Worm (Caenorhabditis elegans) whole organism, mixed stage, embryonic: Measurements from ENCODE around the gene shl-1.

Experiments used
- M03D4.4 ChIP-seq: sonication (generic microtip); optimal IDR thresholded peaks from 2 replicates; lab custom pipeline; 2017; ENCODE audit warnings: mild to moderate bottlenecking, missing genetic modification characterization, missing compliant biosample characterization
- blmp-1 ChIP-seq: fragments of 150-350 bp; optimal IDR thresholded peaks from 2 replicates; lab custom pipeline; 2014; ENCODE audit warnings: missing biosample characterization, missing genetic modification characterization
- ceh-39 ChIP-seq: fragments of 150-350 bp; optimal IDR thresholded peaks from 2 replicates; lab custom pipeline; 2014; ENCODE audit warnings: missing biosample characterization, missing genetic modification characterization
- ceh-43 ChIP-seq: fragments of 200-800 bp; sonication (Bioruptor generic); optimal IDR thresholded peaks from 2 replicates; lab custom pipeline; 2018; ENCODE audit warnings: mild to moderate bottlenecking, missing genetic modification characterization, moderate library complexity, missing compliant biosample characterization
- ceh-83 ChIP-seq: fragments of 200-800 bp; sonication (Bioruptor generic); optimal IDR thresholded peaks from 2 replicates; lab custom pipeline; 2018; ENCODE audit warnings: mild to moderate bottlenecking, missing genetic modification characterization, missing compliant biosample characterization
- ces-1 ChIP-seq: fragments of 150-350 bp; optimal IDR thresholded peaks from 2 replicates; lab custom pipeline; 2014; ENCODE audit warnings: missing biosample characterization, missing genetic modification reagents, missing genetic modification characterization
- cnd-1 ChIP-seq: fragments of 200-800 bp; sonication (Bioruptor generic); optimal IDR thresholded peaks from 2 replicates; lab custom pipeline; 2018; ENCODE audit warnings: mild to moderate bottlenecking, missing genetic modification characterization, missing compliant biosample characterization
- drap-1 ChIP-seq: fragments of 200-800 bp; sonication (Bioruptor generic); optimal IDR thresholded peaks from 3 replicates; lab custom pipeline; 2018; ENCODE audit warnings: mild to moderate bottlenecking, missing genetic modification characterization, missing compliant biosample characterization
- elt-3 ChIP-seq: fragments of 150-350 bp; optimal IDR thresholded peaks from 2 replicates; lab custom pipeline; 2014; ENCODE audit warnings: missing biosample characterization, missing genetic modification characterization
- flh-1 ChIP-seq: fragments of 200-800 bp; sonication (Bioruptor generic); optimal IDR thresholded peaks from 2 replicates; lab custom pipeline; 2018; ENCODE audit warnings: mild to moderate bottlenecking, missing genetic modification characterization, moderate library complexity, missing compliant biosample characterization
- ham-2 ChIP-seq: fragments of 200-800 bp; sonication (Bioruptor generic); optimal IDR thresholded peaks from 2 replicates; lab custom pipeline; 2018; ENCODE audit warnings: mild to moderate bottlenecking, missing genetic modification characterization, missing compliant biosample characterization
- hlh-1 ChIP-seq: fragments of 150-350 bp; optimal IDR thresholded peaks from 2 replicates; lab custom pipeline; 2014; ENCODE audit warnings: missing biosample characterization, missing genetic modification reagents, missing genetic modification characterization
- lin-13 ChIP-seq: fragments of 150-350 bp; optimal IDR thresholded peaks from 2 replicates; lab custom pipeline; 2014; ENCODE audit warnings: missing biosample characterization, missing genetic modification characterization
- lin-32 ChIP-seq: fragments of 200-800 bp; sonication (Bioruptor generic); optimal IDR thresholded peaks from 2 replicates; lab custom pipeline; 2018; ENCODE audit warnings: mild to moderate bottlenecking, missing genetic modification characterization, missing compliant biosample characterization
- lsy-2 ChIP-seq: fragments of 150-350 bp; optimal IDR thresholded peaks from 2 replicates; lab custom pipeline; 2014; ENCODE audit warnings: missing biosample characterization, missing genetic modification characterization
- mab-5 ChIP-seq: fragments of 150-350 bp; optimal IDR thresholded peaks from 2 replicates; lab custom pipeline; 2014; ENCODE audit warnings: missing biosample characterization, missing genetic modification characterization
- mep-1 ChIP-seq: fragments of 150-350 bp; optimal IDR thresholded peaks from 2 replicates; lab custom pipeline; 2017; ENCODE audit warnings: missing biosample characterization, missing genetic modification reagents, missing genetic modification characterization, inconsistent platforms
- mls-2 ChIP-seq: sonication (generic microtip); optimal IDR thresholded peaks from 2 replicates; lab custom pipeline; 2016; ENCODE audit warnings: mild to moderate bottlenecking, missing genetic modification characterization, moderate library complexity, missing compliant biosample characterization
- nhr-12 ChIP-seq: fragments of 150-350 bp; optimal IDR thresholded peaks from 2 replicates; lab custom pipeline; 2014; ENCODE audit warnings: missing biosample characterization, missing genetic modification characterization
- nhr-2 ChIP-seq: fragments of 150-350 bp; optimal IDR thresholded peaks from 2 replicates; lab custom pipeline; 2014; ENCODE audit warnings: missing biosample characterization, missing genetic modification characterization
- nhr-237 ChIP-seq: fragments of 150-350 bp; optimal IDR thresholded peaks from 2 replicates; lab custom pipeline; 2014; ENCODE audit warnings: missing biosample characterization, missing genetic modification characterization
- nhr-76 ChIP-seq: sonication (generic microtip); optimal IDR thresholded peaks from 2 replicates; lab custom pipeline; 2017; ENCODE audit warnings: missing biosample characterization, missing genetic modification characterization
- pha-4 ChIP-seq: fragments of 150-350 bp; optimal IDR thresholded peaks from 2 replicates; lab custom pipeline; 2018; ENCODE audit warnings: missing biosample characterization, missing genetic modification reagents, missing genetic modification characterization
- sem-2 ChIP-seq: fragments of 200-800 bp; sonication (Bioruptor generic); optimal IDR thresholded peaks from 2 replicates; lab custom pipeline; 2018; ENCODE audit warnings: mild to moderate bottlenecking, missing genetic modification characterization, missing compliant biosample characterization
- snpc-4 ChIP-seq: fragments of 150-350 bp; optimal IDR thresholded peaks from 2 replicates; lab custom pipeline; 2014; ENCODE audit warnings: missing biosample characterization, missing genetic modification characterization
- sptf-1 ChIP-seq: sonication (generic microtip); optimal IDR thresholded peaks from 2 replicates; lab custom pipeline; 2017; ENCODE audit warnings: mild to moderate bottlenecking, missing genetic modification characterization, moderate library complexity, missing compliant biosample characterization
- tbx-8 ChIP-seq: fragments of 200-800 bp; sonication (Bioruptor generic); optimal IDR thresholded peaks from 2 replicates; lab custom pipeline; 2018; ENCODE audit warnings: mild to moderate bottlenecking, missing genetic modification characterization, moderate library complexity, missing compliant biosample characterization
- unc-120 ChIP-seq: sonication (generic microtip); optimal IDR thresholded peaks from 2 replicates; lab custom pipeline; 2017; ENCODE audit warnings: missing genetic modification characterization, missing compliant biosample characterization; ENCODE audit not compliant: poor library complexity, severe bottlenecking
- unc-39 ChIP-seq: fragments of 150-350 bp; optimal IDR thresholded peaks from 2 replicates; lab custom pipeline; 2014; ENCODE audit warnings: missing biosample characterization, missing genetic modification characterization
- unc-62 ChIP-seq: fragments of 150-350 bp; optimal IDR thresholded peaks from 2 replicates; lab custom pipeline; 2014; ENCODE audit warnings: missing biosample characterization, missing genetic modification reagents, missing genetic modification characterization
- ztf-11 ChIP-seq: fragments of 150-350 bp; optimal IDR thresholded peaks from 2 replicates; lab custom pipeline; 2014; ENCODE audit warnings: missing biosample characterization, missing genetic modification characterization

Gene shl-1

DNA sequence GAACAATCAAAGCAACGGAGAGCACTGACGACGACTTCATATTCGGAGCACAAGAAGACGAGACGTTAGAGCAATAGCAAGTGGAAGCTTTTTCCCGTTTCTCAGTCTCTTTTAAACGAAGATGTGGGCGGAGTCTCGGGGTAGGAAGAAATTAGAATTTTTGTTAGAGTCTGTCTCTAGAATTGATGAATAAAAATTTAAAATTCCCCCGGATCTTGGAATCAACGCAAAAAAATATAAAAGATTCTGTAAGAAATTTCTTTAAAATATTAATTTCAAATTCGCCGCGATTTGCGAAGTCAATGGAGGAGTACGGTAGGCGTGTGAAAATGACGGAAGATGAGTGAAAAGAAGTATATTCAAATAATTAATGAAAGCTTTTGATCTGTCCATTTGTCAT, 29.6 kb upstream of the shl-1 start, which contains the start of gene nlp-71:
Gene nlp-71, minus strand, starts transcription at position 101 of the 400 bp plus-strand sequence.
- TF ChIP-seq nhr-2 (tag; lab: Kevin White, UChicago) (no peak), mab-5 (tag; lab: Kevin White, UChicago) (no peak), ham-2 (no peak), ceh-39 (tag; lab: Kevin White, UChicago) (no peak), mls-2 (tag; lab: Kevin White, UChicago) (no peak), nhr-237 (no peak), ceh-83 (no peak), lin-13 (tag; lab: Kevin White, UChicago) (no peak), elt-3 (no peak), hlh-1 (no peak), unc-62 (GFP tag; lab: Kevin White, UChicago) (no peak), unc-120 (tag; lab: Kevin White, UChicago) (no peak), tbx-8 (GFP tag; lab: Kevin White, UChicago) (no peak), M03D4.4 (tag; lab: Kevin White, UChicago) (no peak), nhr-12 (no peak), ces-1 (GFP tag; lab: Kevin White, UChicago) (no peak), flh-1 (GFP tag; lab: Kevin White, UChicago) (no peak), sem-2 (GFP tag; lab: Kevin White, UChicago) (no peak), ceh-43 (GFP tag; lab: Kevin White, UChicago) (no peak), snpc-4 (tag; lab: Kevin White, UChicago) (no peak)

DNA sequence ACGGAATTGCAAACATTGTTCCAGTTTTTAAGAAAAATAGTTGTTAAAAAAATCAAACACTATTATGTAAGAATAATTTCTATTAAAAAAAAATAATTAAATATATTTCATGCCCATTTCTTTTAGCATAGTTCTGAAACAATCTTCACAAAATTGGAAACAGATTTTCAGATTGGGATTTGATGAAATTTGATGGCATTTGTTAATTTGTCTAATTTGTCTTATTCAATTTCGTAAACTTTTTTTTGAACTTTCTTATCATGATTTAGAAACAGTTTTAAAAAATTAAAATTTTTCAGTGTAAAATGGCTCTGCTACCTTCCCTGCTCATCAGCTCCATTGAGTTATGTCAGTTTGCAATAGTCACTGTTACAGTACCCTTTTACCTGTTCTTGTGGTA, 21.0 kb upstream of the shl-1 start, which contains the start of gene srv-13:
Gene srv-13, plus strand, starts transcription at position 301 of the 400 bp plus-strand sequence.
- no peak for TF ChIP-seq nhr-237
- TF ChIP-seq sem-2 (GFP tag; lab: Kevin White, UChicago) = no peak
- TF ChIP-seq lin-13 (tag; lab: Kevin White, UChicago) = no peak
- no peak for TF ChIP-seq drap-1
- TF ChIP-seq elt-3 = no peak
- TF ChIP-seq lsy-2 (tag; lab: Kevin White, UChicago) = no peak
- TF ChIP-seq ztf-11 (tag; lab: Kevin White, UChicago) = no peak
- no peak for TF ChIP-seq ces-1 (GFP tag; lab: Kevin White, UChicago)
- no peak for TF ChIP-seq nhr-76 (tag; lab: Kevin White, UChicago)
- TF ChIP-seq flh-1 (GFP tag; lab: Kevin White, UChicago) = no peak
- TF ChIP-seq M03D4.4 (tag; lab: Kevin White, UChicago) = no peak
- TF ChIP-seq ceh-39 (tag; lab: Kevin White, UChicago) = no peak
- no peak for TF ChIP-seq cnd-1
- no peak for TF ChIP-seq mls-2 (tag; lab: Kevin White, UChicago)
- TF ChIP-seq blmp-1 = no peak
- no peak for TF ChIP-seq pha-4 (tag; lab: Kevin White, UChicago)
- no peak for TF ChIP-seq hlh-1
- TF ChIP-seq lin-32 = no peak

DNA sequence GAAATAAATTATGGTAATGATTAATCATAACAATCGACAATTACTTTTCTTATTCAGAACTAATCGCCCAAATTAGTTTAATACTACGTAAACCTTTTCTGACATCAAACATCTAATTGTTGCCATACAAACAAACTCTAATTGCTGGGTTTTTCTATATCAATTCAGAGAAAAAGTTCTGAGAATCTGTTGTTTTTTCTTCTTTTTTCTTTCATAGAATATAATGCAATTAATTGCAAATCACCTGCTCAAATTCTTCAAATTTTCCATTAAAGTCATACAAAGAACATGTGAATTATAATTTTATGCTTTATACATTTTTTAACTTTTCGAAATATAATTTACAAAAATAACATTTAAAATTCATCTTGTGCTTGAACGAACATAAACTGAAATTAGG, 19.5 kb upstream of the shl-1 start:
- TF ChIP-seq snpc-4 (tag; lab: Kevin White, UChicago) (no peak), ces-1 (GFP tag; lab: Kevin White, UChicago) (no peak), ceh-83 (no peak), hlh-1 (no peak), cnd-1 (no peak), flh-1 (GFP tag; lab: Kevin White, UChicago) (no peak), pha-4 (tag; lab: Kevin White, UChicago) (no peak), elt-3 (no peak), ceh-43 (GFP tag; lab: Kevin White, UChicago) (no peak), sem-2 (GFP tag; lab: Kevin White, UChicago) (no peak), lsy-2 (tag; lab: Kevin White, UChicago) (no peak), mab-5 (tag; lab: Kevin White, UChicago) (no peak), mep-1 (tag; lab: Kevin White, UChicago) (no peak), unc-39 (tag; lab: Kevin White, UChicago) (no peak), M03D4.4 (tag; lab: Kevin White, UChicago) (no peak)

DNA sequence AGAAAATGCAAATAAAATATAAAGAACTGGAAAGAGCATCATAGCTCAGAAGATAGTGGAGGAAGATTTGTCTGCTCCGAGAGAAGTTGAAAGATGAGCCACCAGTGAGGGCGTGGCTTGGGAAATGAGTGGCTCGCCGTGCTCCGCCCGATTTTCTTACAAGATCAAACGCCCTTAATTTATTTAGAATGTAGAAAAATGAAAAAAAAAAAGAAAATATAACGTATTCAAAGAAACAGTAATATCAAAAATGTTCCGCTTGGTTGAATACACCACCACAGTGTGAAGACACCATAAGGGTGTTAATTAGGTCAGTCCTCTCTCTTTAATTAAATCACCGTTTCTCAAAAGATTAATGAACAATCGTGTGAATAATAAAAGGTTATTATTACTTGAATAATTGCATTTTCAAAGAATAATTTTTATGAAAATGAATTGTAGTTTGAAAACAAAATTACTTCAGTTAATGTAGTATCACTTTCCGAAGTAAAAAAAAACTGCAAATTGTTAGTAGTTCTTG, 18.6 kb upstream of the shl-1 start, which contains the start of gene sfrp-1:
Gene sfrp-1, minus strand, starts transcription at position 51 of the 520 bp plus-strand sequence.
- TF ChIP-seq pha-4 (tag; lab: Kevin White, UChicago) (no peak), ces-1 (GFP tag; lab: Kevin White, UChicago) (peak; percentile 79)

DNA sequence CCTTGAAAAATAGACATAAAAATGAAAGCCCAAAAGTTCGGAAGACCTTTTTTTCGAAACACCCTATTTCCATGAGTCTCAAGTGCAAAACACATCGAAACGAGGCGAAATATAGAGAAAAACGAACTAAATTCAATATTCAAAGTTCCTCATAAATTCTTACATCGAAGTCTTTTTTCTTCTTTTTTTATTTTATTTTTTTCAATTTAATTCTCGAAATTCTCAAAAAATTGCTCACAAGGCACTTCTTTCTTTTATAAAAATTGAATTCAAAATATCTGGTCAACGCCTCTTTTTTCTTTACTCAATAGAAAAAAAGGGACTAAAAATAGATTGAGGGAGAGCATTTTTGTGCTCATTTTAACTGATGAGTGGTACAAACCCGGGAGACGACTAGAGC, 11.3 kb upstream of the shl-1 start:
- TF ChIP-seq tbx-8 (GFP tag; lab: Kevin White, UChicago) (no peak), nhr-12 (no peak), sptf-1 (no peak), flh-1 (GFP tag; lab: Kevin White, UChicago) (no peak), nhr-76 (tag; lab: Kevin White, UChicago) (no peak), mep-1 (tag; lab: Kevin White, UChicago) (no peak)
